Worm (Caenorhabditis elegans) whole organism, mixed stage, embryonic: Measurements from ENCODE around the gene prp-8.

ENCODE experiments used
- M03D4.4 ChIP-seq: sonication (generic microtip); optimal IDR thresholded peaks from 2 replicates; lab custom pipeline; 2017; ENCODE audit warnings: mild to moderate bottlenecking, missing genetic modification characterization, missing compliant biosample characterization
- bed-3 ChIP-seq: fragments of 200-800 bp; sonication (Bioruptor generic); optimal IDR thresholded peaks from 3 replicates; lab custom pipeline; 2018; ENCODE audit warnings: mild to moderate bottlenecking, missing genetic modification characterization, moderate library complexity, missing compliant biosample characterization
- blmp-1 ChIP-seq: fragments of 150-350 bp; optimal IDR thresholded peaks from 2 replicates; lab custom pipeline; 2014; ENCODE audit warnings: missing biosample characterization, missing genetic modification characterization
- ceh-43 ChIP-seq: fragments of 200-800 bp; sonication (Bioruptor generic); optimal IDR thresholded peaks from 2 replicates; lab custom pipeline; 2018; ENCODE audit warnings: mild to moderate bottlenecking, missing genetic modification characterization, moderate library complexity, missing compliant biosample characterization
- ceh-83 ChIP-seq: fragments of 200-800 bp; sonication (Bioruptor generic); optimal IDR thresholded peaks from 2 replicates; lab custom pipeline; 2018; ENCODE audit warnings: mild to moderate bottlenecking, missing genetic modification characterization, missing compliant biosample characterization
- ces-1 ChIP-seq: fragments of 150-350 bp; optimal IDR thresholded peaks from 2 replicates; lab custom pipeline; 2014; ENCODE audit warnings: missing biosample characterization, missing genetic modification reagents, missing genetic modification characterization
- cnd-1 ChIP-seq: fragments of 200-800 bp; sonication (Bioruptor generic); optimal IDR thresholded peaks from 2 replicates; lab custom pipeline; 2018; ENCODE audit warnings: mild to moderate bottlenecking, missing genetic modification characterization, missing compliant biosample characterization
- drap-1 ChIP-seq: fragments of 200-800 bp; sonication (Bioruptor generic); optimal IDR thresholded peaks from 3 replicates; lab custom pipeline; 2018; ENCODE audit warnings: mild to moderate bottlenecking, missing genetic modification characterization, missing compliant biosample characterization
- elt-3 ChIP-seq: fragments of 150-350 bp; optimal IDR thresholded peaks from 2 replicates; lab custom pipeline; 2014; ENCODE audit warnings: missing biosample characterization, missing genetic modification characterization
- flh-1 ChIP-seq: fragments of 200-800 bp; sonication (Bioruptor generic); optimal IDR thresholded peaks from 2 replicates; lab custom pipeline; 2018; ENCODE audit warnings: mild to moderate bottlenecking, missing genetic modification characterization, moderate library complexity, missing compliant biosample characterization
- ham-2 ChIP-seq: fragments of 200-800 bp; sonication (Bioruptor generic); optimal IDR thresholded peaks from 2 replicates; lab custom pipeline; 2018; ENCODE audit warnings: mild to moderate bottlenecking, missing genetic modification characterization, missing compliant biosample characterization
- hlh-1 ChIP-seq: fragments of 150-350 bp; optimal IDR thresholded peaks from 2 replicates; lab custom pipeline; 2014; ENCODE audit warnings: missing biosample characterization, missing genetic modification reagents, missing genetic modification characterization
- lin-13 ChIP-seq: fragments of 150-350 bp; optimal IDR thresholded peaks from 2 replicates; lab custom pipeline; 2014; ENCODE audit warnings: missing biosample characterization, missing genetic modification characterization
- lin-32 ChIP-seq: fragments of 200-800 bp; sonication (Bioruptor generic); optimal IDR thresholded peaks from 2 replicates; lab custom pipeline; 2018; ENCODE audit warnings: mild to moderate bottlenecking, missing genetic modification characterization, missing compliant biosample characterization
- lsy-2 ChIP-seq: fragments of 150-350 bp; optimal IDR thresholded peaks from 2 replicates; lab custom pipeline; 2014; ENCODE audit warnings: missing biosample characterization, missing genetic modification characterization
- mab-5 ChIP-seq: fragments of 150-350 bp; optimal IDR thresholded peaks from 2 replicates; lab custom pipeline; 2014; ENCODE audit warnings: missing biosample characterization, missing genetic modification characterization
- mep-1 ChIP-seq: fragments of 150-350 bp; optimal IDR thresholded peaks from 2 replicates; lab custom pipeline; 2017; ENCODE audit warnings: missing biosample characterization, missing genetic modification reagents, missing genetic modification characterization, inconsistent platforms
- mls-2 ChIP-seq: sonication (generic microtip); optimal IDR thresholded peaks from 2 replicates; lab custom pipeline; 2016; ENCODE audit warnings: mild to moderate bottlenecking, missing genetic modification characterization, moderate library complexity, missing compliant biosample characterization
- nhr-12 ChIP-seq: fragments of 150-350 bp; optimal IDR thresholded peaks from 2 replicates; lab custom pipeline; 2014; ENCODE audit warnings: missing biosample characterization, missing genetic modification characterization
- nhr-2 ChIP-seq: fragments of 150-350 bp; optimal IDR thresholded peaks from 2 replicates; lab custom pipeline; 2014; ENCODE audit warnings: missing biosample characterization, missing genetic modification characterization
- nhr-237 ChIP-seq: fragments of 150-350 bp; optimal IDR thresholded peaks from 2 replicates; lab custom pipeline; 2014; ENCODE audit warnings: missing biosample characterization, missing genetic modification characterization
- nhr-28 ChIP-seq: fragments of 150-350 bp; optimal IDR thresholded peaks from 2 replicates; lab custom pipeline; 2014; ENCODE audit warnings: missing biosample characterization, missing genetic modification characterization
- nhr-76 ChIP-seq: sonication (generic microtip); optimal IDR thresholded peaks from 2 replicates; lab custom pipeline; 2017; ENCODE audit warnings: missing biosample characterization, missing genetic modification characterization
- sem-2 ChIP-seq: fragments of 200-800 bp; sonication (Bioruptor generic); optimal IDR thresholded peaks from 2 replicates; lab custom pipeline; 2018; ENCODE audit warnings: mild to moderate bottlenecking, missing genetic modification characterization, missing compliant biosample characterization
- snpc-4 ChIP-seq: fragments of 150-350 bp; optimal IDR thresholded peaks from 2 replicates; lab custom pipeline; 2014; ENCODE audit warnings: missing biosample characterization, missing genetic modification characterization
- sptf-1 ChIP-seq: sonication (generic microtip); optimal IDR thresholded peaks from 2 replicates; lab custom pipeline; 2017; ENCODE audit warnings: mild to moderate bottlenecking, missing genetic modification characterization, moderate library complexity, missing compliant biosample characterization
- tbx-8 ChIP-seq: fragments of 200-800 bp; sonication (Bioruptor generic); optimal IDR thresholded peaks from 2 replicates; lab custom pipeline; 2018; ENCODE audit warnings: mild to moderate bottlenecking, missing genetic modification characterization, moderate library complexity, missing compliant biosample characterization
- unc-120 ChIP-seq: sonication (generic microtip); optimal IDR thresholded peaks from 2 replicates; lab custom pipeline; 2017; ENCODE audit warnings: missing genetic modification characterization, missing compliant biosample characterization; ENCODE audit not compliant: poor library complexity, severe bottlenecking
- unc-39 ChIP-seq: fragments of 150-350 bp; optimal IDR thresholded peaks from 2 replicates; lab custom pipeline; 2014; ENCODE audit warnings: missing biosample characterization, missing genetic modification characterization
- unc-62 ChIP-seq: fragments of 150-350 bp; optimal IDR thresholded peaks from 2 replicates; lab custom pipeline; 2014; ENCODE audit warnings: missing biosample characterization, missing genetic modification reagents, missing genetic modification characterization
- zip-8 ChIP-seq: fragments of 150-350 bp; optimal IDR thresholded peaks from 2 replicates; lab custom pipeline; 2014; ENCODE audit warnings: missing biosample characterization, missing genetic modification characterization

Gene prp-8

DNA sequence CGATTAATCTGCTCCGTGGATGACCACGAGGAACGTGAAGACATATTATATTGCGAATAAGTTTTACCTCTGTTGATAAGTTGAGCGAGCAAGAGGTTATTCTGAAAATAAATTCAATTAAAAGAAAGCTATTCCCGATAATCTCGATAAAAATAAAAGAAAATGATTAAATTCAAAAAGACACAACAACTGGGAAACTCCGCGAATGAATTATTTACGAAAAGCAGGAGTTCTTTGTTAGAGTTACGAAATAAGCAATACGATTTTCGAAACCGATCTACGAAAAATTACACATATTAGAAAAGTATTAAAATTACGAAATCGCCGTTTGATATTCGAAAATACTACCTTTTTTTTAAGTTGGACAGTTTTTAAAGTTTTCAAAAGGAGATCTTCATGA is 890 bp upstream of the prp-8 start, which contains the start of gene bath-42:
bath-42 (minus strand) TSS at position 101 of the 400 bp plus-strand sequence.
- TF ChIP-seq tbx-8 (GFP tag; lab: Kevin White, UChicago) (no peak), nhr-237 (tag; lab: Kevin White, UChicago) (no peak), mep-1 (tag; lab: Kevin White, UChicago) (no peak), nhr-76 (tag; lab: Kevin White, UChicago) (no peak), ham-2 (GFP tag; lab: Kevin White, UChicago) (no peak), ceh-83 (no peak), unc-120 (tag; lab: Kevin White, UChicago) (no peak), hlh-1 (tag; lab: Kevin White, UChicago) (no peak), lin-32 (no peak), mls-2 (tag; lab: Kevin White, UChicago) (no peak), bed-3 (GFP tag; lab: Kevin White, UChicago) (no peak), zip-8 (tag; lab: Kevin White, UChicago) (no peak), ces-1 (GFP tag; lab: Kevin White, UChicago) (no peak), unc-39 (tag; lab: Kevin White, UChicago) (no peak), drap-1 (GFP tag; lab: Kevin White, UChicago) (no peak)

ce11 chrIII:8164771-8165170 is 598 bp downstream of the prp-8 start:
- TF ChIP-seq nhr-12 (tag; lab: Kevin White, UChicago): no peak
- no peak for TF ChIP-seq blmp-1 (tag; lab: Kevin White, UChicago)
- no peak for TF ChIP-seq elt-3
- no peak for TF ChIP-seq nhr-28
- no peak for TF ChIP-seq ceh-43 (GFP tag; lab: Kevin White, UChicago)
- no peak for TF ChIP-seq bed-3 (GFP tag; lab: Kevin White, UChicago)
- no peak for TF ChIP-seq zip-8 (tag; lab: Kevin White, UChicago)
- TF ChIP-seq sptf-1 (tag; lab: Kevin White, UChicago): no peak
- no peak for TF ChIP-seq unc-62 (GFP tag; lab: Kevin White, UChicago)
- TF ChIP-seq mls-2 (tag; lab: Kevin White, UChicago): no peak
- no peak for TF ChIP-seq unc-120 (tag; lab: Kevin White, UChicago)
- no peak for TF ChIP-seq M03D4.4
- no peak for TF ChIP-seq lsy-2 (tag; lab: Kevin White, UChicago)
- no peak for TF ChIP-seq tbx-8 (GFP tag; lab: Kevin White, UChicago)
- TF ChIP-seq unc-39 (tag; lab: Kevin White, UChicago): no peak
- TF ChIP-seq, all 35 proteins: peak for 0

DNA sequence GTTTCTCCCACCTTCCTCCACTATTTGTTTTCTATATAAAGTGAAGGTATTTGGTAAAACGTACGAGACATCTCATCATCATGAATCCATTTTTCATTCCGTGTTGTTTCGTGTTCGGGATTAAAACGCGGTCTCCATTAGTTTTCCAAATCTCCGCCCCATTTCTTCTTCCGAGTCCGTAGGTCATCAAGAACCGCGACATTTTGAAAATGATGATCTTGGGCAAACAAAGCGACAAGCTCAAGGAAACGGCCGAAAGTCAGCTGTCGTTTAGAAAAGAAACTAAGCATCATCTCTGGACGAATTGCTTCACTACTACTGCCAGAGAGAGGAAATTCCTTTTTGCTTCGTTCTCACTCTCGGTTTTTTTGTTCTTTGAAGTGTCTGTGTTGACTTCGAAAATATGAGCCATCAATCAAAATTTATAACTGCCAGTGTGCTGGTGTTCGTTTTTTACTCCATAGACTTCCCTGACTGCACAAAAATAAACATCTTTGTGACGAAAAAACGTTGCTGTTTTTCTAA is 8.5 kb downstream of the prp-8 start:
- TF ChIP-seq cnd-1 (no peak), hlh-1 (tag; lab: Kevin White, UChicago) (peak; percentile 50)

- TF ChIP-seq mab-5 (tag; lab: Kevin White, UChicago) (no peak), ham-2 (GFP tag; lab: Kevin White, UChicago) (no peak), unc-39 (tag; lab: Kevin White, UChicago) (no peak), tbx-8 (GFP tag; lab: Kevin White, UChicago) (no peak), snpc-4 (no peak), bed-3 (GFP tag; lab: Kevin White, UChicago) (no peak), ces-1 (GFP tag; lab: Kevin White, UChicago) (no peak), drap-1 (GFP tag; lab: Kevin White, UChicago) (no peak), nhr-2 (tag; lab: Kevin White, UChicago) (no peak), ceh-43 (GFP tag; lab: Kevin White, UChicago) (no peak), nhr-28 (no peak), M03D4.4 (no peak), elt-3 (no peak), hlh-1 (tag; lab: Kevin White, UChicago) (no peak), cnd-1 (no peak), lin-13 (tag; lab: Kevin White, UChicago) (no peak), unc-120 (tag; lab: Kevin White, UChicago) (no peak), sem-2 (no peak)
These were observed 11.1 kb downstream of the prp-8 start for ce11 chrIII:8175263-8175662.

- TF ChIP-seq nhr-2 (tag; lab: Kevin White, UChicago): no peak
- no peak for TF ChIP-seq unc-62 (GFP tag; lab: Kevin White, UChicago)
- TF ChIP-seq ceh-43 (GFP tag; lab: Kevin White, UChicago): no peak
- no peak for TF ChIP-seq elt-3
- no peak for TF ChIP-seq snpc-4
- no peak for TF ChIP-seq mep-1 (tag; lab: Kevin White, UChicago)
- TF ChIP-seq nhr-76 (tag; lab: Kevin White, UChicago): no peak
- no peak for TF ChIP-seq flh-1 (GFP tag; lab: Kevin White, UChicago)
- TF ChIP-seq bed-3 (GFP tag; lab: Kevin White, UChicago): no peak
- no peak for TF ChIP-seq unc-120 (tag; lab: Kevin White, UChicago)
- TF ChIP-seq ceh-83: no peak
These were observed 12.1 kb downstream of the prp-8 start, which contains the start of gene C50C3.12 for ce11 chrIII:8176265-8176664. C50C3.12 (plus strand) TSS chrIII:8176565.
